Fruit fly (Drosophila melanogaster) whole organism, embryonic: Measurements from ENCODE around the gene CG11842.

ENCODE experiments used
- CG10462 ChIP-seq: fragments of 200-800 bp; sonication (Bioruptor generic); optimal IDR thresholded peaks from 2 replicates; lab custom pipeline; 2016; ENCODE audit warnings: missing biosample characterization, missing genetic modification characterization
- CG11504 ChIP-seq: fragments of 200-800 bp; sonication (Bioruptor generic); optimal IDR thresholded peaks from 3 replicates; lab custom pipeline; 2019; ENCODE audit warnings: missing biosample characterization, mild to moderate bottlenecking, missing genetic modification characterization, moderate library complexity
- CG13296 ChIP-seq: fragments of 200-800 bp; sonication (Bioruptor generic); optimal IDR thresholded peaks from 3 replicates; lab custom pipeline; 2018; ENCODE audit warnings: missing biosample characterization, mild to moderate bottlenecking, missing genetic modification characterization
- CG16779 ChIP-seq: fragments of 200-800 bp; sonication (Bioruptor generic); IDR thresholded peaks from 2 replicates; pipeline ENCODE4 v1.3.6; 2022; ENCODE audit warnings: missing biosample characterization, missing genetic modification characterization
- CG18262 ChIP-seq: fragments of 200-800 bp; optimal IDR thresholded peaks from 3 replicates; lab custom pipeline; 2019; ENCODE audit warnings: missing biosample characterization, mild to moderate bottlenecking, missing genetic modification characterization, moderate library complexity
- CG18476 ChIP-seq: fragments of 200-800 bp; sonication (Bioruptor generic); optimal IDR thresholded peaks from 2 replicates; lab custom pipeline; 2016; ENCODE audit warnings: missing biosample characterization, mild to moderate bottlenecking, missing genetic modification characterization
- CG2199 ChIP-seq: fragments of 200-800 bp; sonication (Bioruptor generic); IDR thresholded peaks from 3 replicates; pipeline ENCODE4 v1.3.6; 2022; ENCODE audit warnings: missing biosample characterization, missing genetic modification characterization
- CG34224 ChIP-seq: fragments of 200-800 bp; sonication (Bioruptor generic); IDR thresholded peaks from 3 replicates; pipeline ENCODE4 v1.3.6; 2022; ENCODE audit warnings: missing biosample characterization, missing genetic modification characterization; ENCODE audit not compliant: partially characterized antibody
- CG4328 ChIP-seq: fragments of 200-800 bp; sonication (Bioruptor generic); optimal IDR thresholded peaks from 3 replicates; lab custom pipeline; 2017; ENCODE audit warnings: missing biosample characterization, missing genetic modification reagents, missing genetic modification characterization
- CG5180 ChIP-seq: fragments of 200-800 bp; sonication (Bioruptor generic); optimal IDR thresholded peaks from 3 replicates; lab custom pipeline; 2017; ENCODE audit warnings: missing biosample characterization, missing genetic modification characterization, mild to moderate bottlenecking, moderate library complexity, missing genetic modification reagents
- CG6765 ChIP-seq: fragments of 200-800 bp; sonication (Bioruptor generic); optimal IDR thresholded peaks from 3 replicates; lab custom pipeline; 2017; ENCODE audit warnings: missing biosample characterization, mild to moderate bottlenecking, missing genetic modification characterization
- Drgx ChIP-seq: fragments of 200-800 bp; sonication (Bioruptor generic); IDR thresholded peaks from 2 replicates; pipeline ENCODE4 v1.3.6; 2022; ENCODE audit warnings: missing biosample characterization, missing genetic modification characterization
- Elba2 ChIP-seq: fragments of 200-800 bp; sonication (Bioruptor generic); optimal IDR thresholded peaks from 3 replicates; lab custom pipeline; 2016; ENCODE audit warnings: missing biosample characterization, missing genetic modification characterization
- GATAe ChIP-seq: fragments of 200-800 bp; sonication (Bioruptor generic); conservative IDR thresholded peaks from 2 replicates; pipeline ENCODE4 v1.3.6; 2022; ENCODE audit warnings: missing biosample characterization, missing genetic modification characterization
- Gsc ChIP-seq: fragments of 200-800 bp; sonication (Bioruptor generic); IDR thresholded peaks from 2 replicates; pipeline ENCODE4 v1.3.6; 2022; ENCODE audit warnings: missing biosample characterization, missing genetic modification characterization
- HLH54F ChIP-seq: fragments of 200-800 bp; sonication (Bioruptor generic); optimal IDR thresholded peaks from 3 replicates; lab custom pipeline; 2016; ENCODE audit warnings: missing biosample characterization, missing genetic modification characterization
- Hsf ChIP-seq: fragments of 200-800 bp; sonication (Bioruptor generic); optimal IDR thresholded peaks from 3 replicates; lab custom pipeline; 2016; ENCODE audit warnings: missing biosample characterization, missing genetic modification characterization
- MESR4 ChIP-seq: fragments of 200-800 bp; sonication (Bioruptor generic); optimal IDR thresholded peaks from 2 replicates; lab custom pipeline; 2018; ENCODE audit warnings: missing biosample characterization, mild to moderate bottlenecking, missing genetic modification characterization, moderate library complexity
- NC2β ChIP-seq: fragments of 200-800 bp; sonication (Bioruptor generic); optimal IDR thresholded peaks from 2 replicates; lab custom pipeline; 2016; ENCODE audit warnings: missing biosample characterization, missing genetic modification characterization
- Sox102F ChIP-seq: fragments of 200-800 bp; sonication (Bioruptor generic); optimal IDR thresholded peaks from 2 replicates; lab custom pipeline; 2018; ENCODE audit warnings: missing biosample characterization, mild to moderate bottlenecking, missing genetic modification characterization, moderate library complexity
- ac ChIP-seq: fragments of 200-800 bp; sonication (Bioruptor generic); optimal IDR thresholded peaks from 3 replicates; lab custom pipeline; 2017; ENCODE audit warnings: missing biosample characterization, mild to moderate bottlenecking, missing genetic modification characterization
- amos ChIP-seq: fragments of 200-800 bp; sonication (Bioruptor generic); IDR thresholded peaks from 2 replicates; pipeline ENCODE4 v1.3.6; 2022; ENCODE audit warnings: missing biosample characterization, missing genetic modification characterization; ENCODE audit not compliant: partially characterized antibody
- aop ChIP-seq: fragments of 200-800 bp; sonication (Bioruptor generic); IDR thresholded peaks from 2 replicates; pipeline ENCODE4 v1.3.6; 2022; ENCODE audit warnings: missing biosample characterization, missing genetic modification characterization
- bigmax ChIP-seq: fragments of 200-800 bp; sonication (Bioruptor generic); optimal IDR thresholded peaks from 2 replicates; lab custom pipeline; 2018; ENCODE audit warnings: missing biosample characterization, mild to moderate bottlenecking, missing genetic modification characterization
- bowl ChIP-seq: fragments of 200-800 bp; sonication (Bioruptor generic); IDR thresholded peaks from 2 replicates; pipeline ENCODE4 v1.3.6; 2022; ENCODE audit warnings: missing biosample characterization, missing genetic modification characterization
- btn ChIP-seq: fragments of 200-800 bp; sonication (Bioruptor generic); optimal IDR thresholded peaks from 2 replicates; lab custom pipeline; 2016; ENCODE audit warnings: missing biosample characterization, missing genetic modification characterization
- corto ChIP-seq: fragments of 200-800 bp; sonication (Bioruptor generic); optimal IDR thresholded peaks from 2 replicates; lab custom pipeline; 2016; ENCODE audit warnings: missing biosample characterization, mild to moderate bottlenecking, missing genetic modification characterization, moderate library complexity
- croc ChIP-seq: fragments of 200-800 bp; sonication (Bioruptor generic); conservative IDR thresholded peaks from 3 replicates; pipeline ENCODE4 v1.3.6; 2022; ENCODE audit warnings: missing biosample characterization, missing genetic modification characterization
- dimm ChIP-seq: fragments of 200-800 bp; sonication (Bioruptor generic); IDR thresholded peaks from 2 replicates; pipeline ENCODE4 v1.3.6; 2022; ENCODE audit warnings: missing biosample characterization, missing genetic modification characterization
- dmrt99B ChIP-seq: fragments of 200-800 bp; sonication (Bioruptor generic); optimal IDR thresholded peaks from 2 replicates; lab custom pipeline; 2018; ENCODE audit warnings: missing biosample characterization, mild to moderate bottlenecking, missing genetic modification characterization, moderate library complexity
- eve ChIP-seq, 2 experiments: fragments of >200 bp; optimal IDR thresholded peaks; 2 replicates each; lab custom pipeline; 2017; ENCODE audit warnings: missing biosample characterization in 2 of 2, missing genetic modification characterization in 2 of 2
- fd102C ChIP-seq: fragments of 200-800 bp; sonication (Bioruptor generic); optimal IDR thresholded peaks from 2 replicates; lab custom pipeline; 2018; ENCODE audit warnings: missing biosample characterization, mild to moderate bottlenecking, missing genetic modification characterization, moderate library complexity
- fu2 ChIP-seq: fragments of 200-800 bp; sonication (Bioruptor generic); optimal IDR thresholded peaks from 2 replicates; lab custom pipeline; 2016; ENCODE audit warnings: missing biosample characterization, missing genetic modification characterization
- grn ChIP-seq: fragments of 200-800 bp; sonication (Bioruptor generic); optimal IDR thresholded peaks from 3 replicates; lab custom pipeline; 2017; ENCODE audit warnings: missing biosample characterization, missing genetic modification characterization
- jigr1 ChIP-seq: fragments of 200-800 bp; sonication (Bioruptor generic); IDR thresholded peaks from 3 replicates; pipeline ENCODE4 v1.3.6; 2022; ENCODE audit warnings: missing biosample characterization, missing genetic modification characterization
- knrl ChIP-seq: fragments of 200-800 bp; sonication (Bioruptor generic); IDR thresholded peaks from 3 replicates; pipeline ENCODE4 v1.3.6; 2022; ENCODE audit warnings: missing biosample characterization, missing genetic modification characterization; ENCODE audit not compliant: partially characterized antibody
- lilli ChIP-seq: fragments of 200-800 bp; sonication (Bioruptor generic); optimal IDR thresholded peaks from 3 replicates; lab custom pipeline; 2016; ENCODE audit warnings: missing biosample characterization, missing genetic modification characterization
- mirr ChIP-seq: fragments of 200-800 bp; sonication (Bioruptor generic); optimal IDR thresholded peaks from 3 replicates; lab custom pipeline; 2018; ENCODE audit warnings: missing biosample characterization, mild to moderate bottlenecking, missing genetic modification characterization
- nau ChIP-seq: fragments of 200-800 bp; sonication (Bioruptor generic); optimal IDR thresholded peaks from 3 replicates; lab custom pipeline; 2017; ENCODE audit warnings: missing biosample characterization, mild to moderate bottlenecking, missing genetic modification characterization, missing genetic modification reagents
- oc ChIP-seq: fragments of 200-800 bp; sonication (Bioruptor generic); optimal IDR thresholded peaks from 2 replicates; lab custom pipeline; 2018; ENCODE audit warnings: missing biosample characterization, mild to moderate bottlenecking, missing genetic modification characterization, moderate library complexity
- org-1 ChIP-seq: fragments of 200-800 bp; sonication (Bioruptor generic); optimal IDR thresholded peaks from 2 replicates; lab custom pipeline; 2017; ENCODE audit warnings: missing biosample characterization, missing genetic modification characterization
- otp ChIP-seq: fragments of 200-800 bp; sonication (Bioruptor generic); IDR thresholded peaks from 3 replicates; pipeline ENCODE4, ENCODE4 v1.3.6; 2022; ENCODE audit warnings: missing biosample characterization, missing genetic modification characterization
- phol ChIP-seq: fragments of 200-800 bp; sonication (Bioruptor generic); optimal IDR thresholded peaks from 3 replicates; lab custom pipeline; 2018; ENCODE audit warnings: missing biosample characterization, mild to moderate bottlenecking, missing genetic modification characterization, moderate library complexity
- pnt ChIP-seq: fragments of 200-800 bp; sonication (Bioruptor generic); optimal IDR thresholded peaks from 3 replicates; lab custom pipeline; 2016; ENCODE audit warnings: missing biosample characterization, missing genetic modification characterization
- psq ChIP-seq: fragments of 200-800 bp; sonication (Bioruptor generic); optimal IDR thresholded peaks from 2 replicates; lab custom pipeline; 2017; ENCODE audit warnings: missing biosample characterization, missing genetic modification characterization
- slp2 ChIP-seq: fragments of 200-800 bp; sonication (Bioruptor generic); optimal IDR thresholded peaks from 2 replicates; lab custom pipeline; 2016; ENCODE audit warnings: missing biosample characterization, missing genetic modification characterization
- so ChIP-seq: fragments of 200-800 bp; sonication (Bioruptor generic); IDR thresholded peaks from 3 replicates; pipeline ENCODE4 v1.3.6; 2022; ENCODE audit warnings: missing biosample characterization, missing genetic modification characterization
- tin ChIP-seq: fragments of 200-800 bp; sonication (Bioruptor generic); optimal IDR thresholded peaks from 3 replicates; lab custom pipeline; 2016; ENCODE audit warnings: missing biosample characterization, missing genetic modification characterization
- ttk ChIP-seq: fragments of 200-800 bp; sonication (Bioruptor generic); IDR thresholded peaks from 2 replicates; pipeline ENCODE4 v2.1.2; 2022; ENCODE audit warnings: missing biosample characterization, missing genetic modification characterization
- zen ChIP-seq: fragments of 200-800 bp; sonication (Bioruptor generic); optimal IDR thresholded peaks from 3 replicates; lab custom pipeline; 2018; ENCODE audit warnings: missing biosample characterization, mild to moderate bottlenecking, missing genetic modification characterization, moderate library complexity

CG11842 gene

dm6 chr3R:29033909-29034629 lies 18.4 kb upstream of the CG11842 start, which contains the start of the genes beta4GalNAcTB and Cpsf100 (continued):
- TF ChIP-seq Drgx (GFP tag; lab: Robert Waterston, UW) (no peak), btn (GFP tag; lab: Kevin White, UChicago) (no peak), bowl (GFP tag; lab: Robert Waterston, UW) (no peak), ac (no peak), CG18262 (tag; lab: Kevin White, UChicago) (peak; percentile 83), tin (peak; percentile 72), bigmax (no peak), knrl (GFP tag; lab: Robert Waterston, UW) (no peak), pnt (GFP tag; lab: Kevin White, UChicago) (peak; percentile 62), zen (tag; lab: Kevin White, UChicago) (peak; percentile 56), MESR4 (GFP tag; lab: Kevin White, UChicago) (no peak), fd102C (GFP tag; lab: Kevin White, UChicago) (peak; percentile 34), amos (GFP tag; lab: Robert Waterston, UW) (no peak), GATAe (GFP tag; lab: Robert Waterston, UW) (no peak; the same call in 1 of the 2 replicates), CG6765 (GFP tag; lab: Kevin White, UChicago) (peak; percentile 47), otp (GFP tag; lab: Robert Waterston, UW) (peak; percentile 40; the same call in 1 of the 3 replicates), so (GFP tag; lab: Robert Waterston, UW) (no peak), oc (tag; lab: Kevin White, UChicago) (no peak), CG4328 (GFP tag; lab: Kevin White, UChicago) (peak; percentile 32), lilli (GFP tag; lab: Kevin White, UChicago) (peak; percentile 83), croc (GFP tag; lab: Robert Waterston, UW) (peak; percentile 36; the same call in 1 of the 3 replicates), slp2 (GFP tag; lab: Kevin White, UChicago) (peak; percentile 51), Gsc (GFP tag; lab: Robert Waterston, UW) (no peak), jigr1 (GFP tag; lab: Robert Waterston, UW) (peak; percentile 18; the same call in 1 of the 3 replicates), CG5180 (GFP tag; lab: Kevin White, UChicago) (no peak), grn (GFP tag; lab: Kevin White, UChicago) (peak; percentile 63), CG34224 (GFP tag; lab: Robert Waterston, UW) (no peak), psq (peak; percentile 9), dimm (no peak), CG11504 (tag; lab: Kevin White, UChicago) (peak; percentile 72), Sox102F (GFP tag; lab: Kevin White, UChicago) (peak; percentile 64), Elba2 (peak; percentile 11), Hsf (GFP tag; lab: Kevin White, UChicago) (peak; percentile 82), NC2β (GFP tag; lab: Kevin White, UChicago) (peak; percentile 27), CG2199 (GFP tag; lab: Robert Waterston, UW) (0 out of 3 replicates have a peak, but pooled peaks have one; percentile 10), CG16779 (no peak), mirr (GFP tag; lab: Kevin White, UChicago) (no peak), dmrt99B (peak; percentile 72), eve (GFP tag; optimal IDR thresholded peaks at IDR 0.05; lab: Kevin White, UChicago) (no peak), CG10462 (GFP tag; lab: Kevin White, UChicago) (peak; percentile 43), aop (0 out of 2 replicates have a peak, but pooled peaks have one; percentile 57), corto (GFP tag; lab: Kevin White, UChicago) (no peak), CG13296 (GFP tag; lab: Kevin White, UChicago) (no peak), org-1 (GFP tag; lab: Kevin White, UChicago) (peak; percentile 49), HLH54F (peak; percentile 68), CG18476 (GFP tag; lab: Kevin White, UChicago) (peak; percentile 78), phol (tag; lab: Kevin White, UChicago) (peak; percentile 77), fu2 (GFP tag; lab: Kevin White, UChicago) (peak; percentile 65), nau (no peak), ttk (GFP tag; lab: Robert Waterston, UW) (peak; percentile 34)
